Worm (Caenorhabditis elegans) whole organism, L1 larva: Measurements from ENCODE around the gene F27D9.2.

Experiments
- C04F5.9 ChIP-seq: sonication (generic microtip); optimal IDR thresholded peaks from 2 replicates; lab custom pipeline; 2016; ENCODE audit warnings: missing genetic modification characterization, missing compliant biosample characterization
- C34B4.2 ChIP-seq: sonication (generic microtip); optimal IDR thresholded peaks from 2 replicates; lab custom pipeline; 2017; ENCODE audit warnings: mild to moderate bottlenecking, missing genetic modification characterization, missing compliant biosample characterization
- Y116A8C.19 ChIP-seq: sonication (generic microtip); optimal IDR thresholded peaks from 2 replicates; lab custom pipeline; 2016; ENCODE audit warnings: missing compliant biosample characterization, missing genetic modification characterization, borderline replicate concordance
- ama-1 ChIP-seq: fragments of 150-350 bp; optimal IDR thresholded peaks from 2 replicates; lab custom pipeline; 2014
- blmp-1 ChIP-seq: fragments of 150-350 bp; optimal IDR thresholded peaks from 2 replicates; lab custom pipeline; 2014; ENCODE audit warnings: missing biosample characterization, missing genetic modification characterization
- ceh-63 ChIP-seq: fragments of 200-800 bp; sonication (Bioruptor generic); optimal IDR thresholded peaks from 2 replicates; lab custom pipeline; 2018; ENCODE audit warnings: mild to moderate bottlenecking, missing genetic modification characterization, missing compliant biosample characterization
- ceh-82 ChIP-seq, 3 experiments: fragments of 150-350 bp in 1 of 3; sonication (generic microtip) in 2 of 3; optimal IDR thresholded peaks; 2 replicates each; lab custom pipeline; 2014 to 2017; ENCODE audit warnings: missing biosample characterization in 3 of 3, missing genetic modification characterization in 3 of 3
- ces-1 ChIP-seq: fragments of 150-350 bp; optimal IDR thresholded peaks from 2 replicates; lab custom pipeline; 2014; ENCODE audit warnings: missing biosample characterization, missing genetic modification reagents, missing genetic modification characterization
- dpl-1 ChIP-seq, 3 experiments: fragments of 150-350 bp in 2 of 3; sonication (generic microtip) in 1 of 3; optimal IDR thresholded peaks; 2 replicates each; lab custom pipeline; 2014 to 2017; ENCODE audit warnings: missing biosample characterization in 3 of 3, missing genetic modification characterization in 3 of 3, missing genetic modification reagents in 3 of 3
- dsc-1 ChIP-seq: sonication (generic microtip); optimal IDR thresholded peaks from 2 replicates; lab custom pipeline; 2016; ENCODE audit warnings: mild to moderate bottlenecking, missing genetic modification characterization, missing compliant biosample characterization
- efl-3 ChIP-seq: fragments of 200-800 bp; sonication (Bioruptor generic); optimal IDR thresholded peaks from 2 replicates; lab custom pipeline; 2018; ENCODE audit warnings: mild to moderate bottlenecking, missing genetic modification characterization, missing compliant biosample characterization
- egl-13 ChIP-seq: sonication (generic microtip); optimal IDR thresholded peaks from 2 replicates; lab custom pipeline; 2016; ENCODE audit warnings: missing genotype, missing genetic modification reagents, missing genetic modification characterization, missing compliant biosample characterization
- elt-3 ChIP-seq, 6 experiments: fragments of 150-350 bp in 1 of 6; sonication (generic microtip); optimal IDR thresholded peaks; 2 replicates each; lab custom pipeline; 2017 to 2018; ENCODE audit warnings: missing biosample characterization in 6 of 6, missing genetic modification characterization in 6 of 6, inconsistent platforms in 1 of 6
- fkh-10 ChIP-seq: sonication (generic microtip); optimal IDR thresholded peaks from 2 replicates; lab custom pipeline; 2017; ENCODE audit warnings: missing biosample characterization, missing genetic modification reagents, missing genetic modification characterization
- fkh-8 ChIP-seq: sonication (generic microtip); optimal IDR thresholded peaks from 2 replicates; lab custom pipeline; 2016; ENCODE audit warnings: mild to moderate bottlenecking, missing genetic modification characterization, missing compliant biosample characterization
- fos-1 ChIP-seq: fragments of 150-350 bp; optimal IDR thresholded peaks from 2 replicates; lab custom pipeline; 2014; ENCODE audit warnings: missing biosample characterization, missing genetic modification characterization
- grh-1 ChIP-seq: fragments of 200-800 bp; sonication (Bioruptor generic); IDR thresholded peaks from 2 replicates; pipeline ENCODE4 v1.3.6; 2022; ENCODE audit warnings: missing genetic modification reagents, missing genetic modification characterization, missing compliant biosample characterization
- isw-1 ChIP-seq: fragments of 200-800 bp; sonication (Bioruptor generic); IDR thresholded peaks from 2 replicates; pipeline ENCODE4 v1.3.6; 2022; ENCODE audit warnings: missing genetic modification characterization, missing compliant biosample characterization
- lin-14 ChIP-seq: fragments of 200-800 bp; sonication (Bioruptor generic); optimal IDR thresholded peaks from 2 replicates; lab custom pipeline; 2018; ENCODE audit warnings: mild to moderate bottlenecking, missing genetic modification characterization, moderate library complexity, missing compliant biosample characterization
- lin-39 ChIP-seq: fragments of 150-350 bp; optimal IDR thresholded peaks from 2 replicates; lab custom pipeline; 2014; ENCODE audit warnings: missing biosample characterization, missing genetic modification reagents, missing genetic modification characterization
- lsy-2 ChIP-seq, 2 experiments: fragments of 150-350 bp; optimal IDR thresholded peaks; 2 replicates each; lab custom pipeline; 2014; ENCODE audit warnings: missing biosample characterization in 2 of 2, missing genetic modification characterization in 2 of 2
- mef-2 ChIP-seq: fragments of 150-350 bp; optimal IDR thresholded peaks from 2 replicates; lab custom pipeline; 2014; ENCODE audit warnings: missing biosample characterization, missing genetic modification characterization
- mep-1 ChIP-seq: fragments of 150-350 bp; optimal IDR thresholded peaks from 2 replicates; lab custom pipeline; 2014; ENCODE audit warnings: missing biosample characterization, missing genetic modification characterization
- nhr-11 ChIP-seq: fragments of 150-350 bp; optimal IDR thresholded peaks from 2 replicates; lab custom pipeline; 2014; ENCODE audit warnings: missing biosample characterization, missing genetic modification characterization
- nhr-12 ChIP-seq: sonication (generic microtip); optimal IDR thresholded peaks from 2 replicates; lab custom pipeline; 2017; ENCODE audit warnings: missing biosample characterization, missing genetic modification characterization
- nhr-47 ChIP-seq: sonication (generic microtip); optimal IDR thresholded peaks from 2 replicates; lab custom pipeline; 2016; ENCODE audit warnings: mild to moderate bottlenecking, missing genetic modification characterization, moderate library complexity, missing compliant biosample characterization
- nhr-71 ChIP-seq: sonication (generic microtip); optimal IDR thresholded peaks from 2 replicates; lab custom pipeline; 2016; ENCODE audit warnings: mild to moderate bottlenecking, missing genetic modification characterization, moderate library complexity, missing compliant biosample characterization
- nhr-84 ChIP-seq: sonication (generic microtip); optimal IDR thresholded peaks from 2 replicates; lab custom pipeline; 2017; ENCODE audit warnings: missing biosample characterization, missing genetic modification characterization
- pag-3 ChIP-seq: sonication (generic microtip); optimal IDR thresholded peaks from 2 replicates; lab custom pipeline; 2017; ENCODE audit warnings: missing genetic modification characterization, mild to moderate bottlenecking, missing compliant biosample characterization, antibody characterized with exemption, borderline replicate concordance; ENCODE audit not compliant: insufficient read depth
- pax-3 ChIP-seq: fragments of 200-800 bp; sonication (Bioruptor generic); optimal IDR thresholded peaks from 2 replicates; lab custom pipeline; 2018; ENCODE audit warnings: mild to moderate bottlenecking, missing genetic modification characterization, moderate library complexity, missing compliant biosample characterization
- swsn-7 ChIP-seq: sonication (generic microtip); optimal IDR thresholded peaks from 2 replicates; lab custom pipeline; 2016; ENCODE audit warnings: missing genetic modification characterization, missing compliant biosample characterization
- unc-62 ChIP-seq: fragments of 150-350 bp; optimal IDR thresholded peaks from 2 replicates; lab custom pipeline; 2014; ENCODE audit warnings: missing biosample characterization, missing genetic modification reagents, missing genetic modification characterization
- unc-86 ChIP-seq: sonication (generic microtip); optimal IDR thresholded peaks from 2 replicates; lab custom pipeline; 2016; ENCODE audit warnings: missing genetic modification characterization, missing compliant biosample characterization
- unc-98 ChIP-seq: fragments of 200-800 bp; sonication (Bioruptor generic); IDR thresholded peaks from 2 replicates; pipeline ENCODE4 v1.3.6; 2022; ENCODE audit warnings: missing genetic modification characterization, missing compliant biosample characterization
- vab-15 ChIP-seq: sonication (generic microtip); optimal IDR thresholded peaks from 2 replicates; lab custom pipeline; 2017; ENCODE audit warnings: missing genotype, mild to moderate bottlenecking, missing genetic modification characterization, missing compliant biosample characterization
- zip-4 ChIP-seq: fragments of 200-800 bp; sonication (Bioruptor generic); optimal IDR thresholded peaks from 2 replicates; lab custom pipeline; 2018; ENCODE audit warnings: mild to moderate bottlenecking, missing genetic modification characterization, moderate library complexity, missing compliant biosample characterization

The F27D9.2 gene

ce11 chrX:7653708-7654390, 18.9 kb upstream of the F27D9.2 start:
- TF ChIP-seq fkh-8 (tag; lab: Kevin White, UChicago): peak; percentile 20
- TF ChIP-seq pax-3 (tag; lab: Kevin White, UChicago): no peak
- TF ChIP-seq fkh-10 (GFP tag; lab: Kevin White, UChicago): peak; percentile 56
- peak in 1 of 3 experiments; percentile 25 for TF ChIP-seq ceh-82 (tag; optimal IDR thresholded peaks at IDR 0.05; lab: Kevin White, UChicago)
- peak; percentile 40 for TF ChIP-seq nhr-71
- no peak for TF ChIP-seq C34B4.2 (tag; lab: Kevin White, UChicago)
- no peak for TF ChIP-seq ces-1 (GFP tag; lab: Kevin White, UChicago)
- TF ChIP-seq mef-2 (tag; lab: Kevin White, UChicago): no peak
- no peak for TF ChIP-seq blmp-1 (tag; lab: Kevin White, UChicago)
- no peak for TF ChIP-seq vab-15 (tag; lab: Kevin White, UChicago)
- TF ChIP-seq dpl-1 (GFP tag; optimal IDR thresholded peaks at IDR 0.05; lab: Kevin White, UChicago): no peak
- TF ChIP-seq egl-13: peak; percentile 25
- peak; percentile 36 for TF ChIP-seq unc-86
- TF ChIP-seq nhr-47 (tag; lab: Kevin White, UChicago): peak; percentile 21
- TF ChIP-seq lin-14: peak; percentile 74
- TF ChIP-seq Y116A8C.19 (tag; lab: Kevin White, UChicago): no peak

- TF ChIP-seq elt-3 (tag; optimal IDR thresholded peaks at IDR 0.05; lab: Kevin White, UChicago) (no peak), nhr-71 (no peak), isw-1 (no peak), C04F5.9 (no peak), ceh-82 (tag; optimal IDR thresholded peaks at IDR 0.05; lab: Kevin White, UChicago) (no peak), unc-98 (GFP tag; lab: Robert Waterston, UW) (no peak), dpl-1 (GFP tag; optimal IDR thresholded peaks at IDR 0.05; lab: Kevin White, UChicago) (no peak), vab-15 (tag; lab: Kevin White, UChicago) (no peak), efl-3 (GFP tag; lab: Kevin White, UChicago) (no peak), fos-1 (tag; lab: Kevin White, UChicago) (no peak), lin-14 (no peak), lin-39 (no peak), unc-62 (GFP tag; lab: Kevin White, UChicago) (no peak), mep-1 (tag; lab: Kevin White, UChicago) (no peak), nhr-11 (tag; lab: Kevin White, UChicago) (no peak)
Measured at ce11 chrX:7655469-7656003, 17.3 kb upstream of the F27D9.2 start.

DNA sequence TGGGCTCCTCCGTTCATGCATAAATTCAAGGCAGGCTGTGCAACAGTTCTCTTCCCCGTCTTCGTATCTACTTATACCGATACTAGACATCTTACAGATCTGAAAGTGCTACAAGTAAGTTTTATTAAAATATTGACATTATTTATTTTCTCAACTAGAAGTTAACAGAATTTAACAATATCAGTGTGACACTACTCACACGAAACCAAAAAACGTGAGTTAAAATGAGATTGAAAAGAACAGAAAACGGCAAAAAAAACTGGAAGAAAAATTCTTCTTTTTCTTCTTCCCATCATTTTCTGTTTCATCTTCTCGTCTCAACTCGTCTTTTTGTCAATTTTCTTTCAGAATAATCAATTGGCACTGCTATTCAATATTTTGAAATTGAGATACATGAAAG, 15.9 kb upstream of the F27D9.2 start, which contains the start of gene F27D9.12:
Gene F27D9.12, minus strand, starts transcription at position 101 of the 400 bp plus-strand sequence.
- no peak for TF ChIP-seq swsn-7 (tag; lab: Kevin White, UChicago)
- TF ChIP-seq isw-1: no peak
- TF ChIP-seq dsc-1 (tag; lab: Kevin White, UChicago): no peak
- TF ChIP-seq nhr-12: no peak
- no peak for TF ChIP-seq zip-4 (GFP tag; lab: Kevin White, UChicago)
- TF ChIP-seq unc-62 (GFP tag; lab: Kevin White, UChicago): no peak
- no peak for TF ChIP-seq lin-39
- TF ChIP-seq lsy-2 (tag; optimal IDR thresholded peaks at IDR 0.05; lab: Kevin White, UChicago): no peak
- no peak for TF ChIP-seq nhr-11 (tag; lab: Kevin White, UChicago)
- no peak for TF ChIP-seq unc-98 (GFP tag; lab: Robert Waterston, UW)
- TF ChIP-seq unc-86: no peak
- no peak for TF ChIP-seq nhr-84 (tag; lab: Kevin White, UChicago)
- TF ChIP-seq ceh-63: no peak
- TF ChIP-seq pag-3 (tag; lab: Kevin White, UChicago): no peak
- TF ChIP-seq grh-1 (GFP tag; lab: Robert Waterston, UW): no peak
- TF ChIP-seq ama-1 (lab: Kevin White, UChicago): no peak
